Worm (Caenorhabditis elegans): ENCODE data around the gene F13B12.6.

- TF ChIP-seq ztf-11 (tag; optimal IDR thresholded peaks at IDR 0.05) (no peak), snpc-4 (tag; optimal IDR thresholded peaks at IDR 0.05) (no peak), nhr-28 (tag; optimal IDR thresholded peaks at IDR 0.05) (no peak), ZK546.5 (tag; optimal IDR thresholded peaks at IDR 0.05) (no peak), egl-27 (tag; optimal IDR thresholded peaks at IDR 0.05) (no peak)
Measured at ce11 chrIV:10438901-10439300, 21.2 kb upstream of the F13B12.6 start, which contains the start of gene F13B12.3.

Data from whole organism, L3 larva.